Fruit fly (Drosophila melanogaster) whole organism, embryonic: Measurements from ENCODE around the gene Bili.

Experiments
- Atf3 ChIP-seq: fragments of 200-800 bp; sonication (Bioruptor generic); optimal IDR thresholded peaks from 3 replicates; lab custom pipeline; 2016; ENCODE audit warnings: missing biosample characterization, missing genetic modification characterization
- Bteb2 ChIP-seq: fragments of 200-800 bp; sonication (Bioruptor generic); optimal IDR thresholded peaks from 2 replicates; lab custom pipeline; 2016; ENCODE audit warnings: missing biosample characterization, missing genetic modification characterization
- CG10366 ChIP-seq: fragments of 200-800 bp; sonication (Bioruptor generic); IDR thresholded peaks from 2 replicates; pipeline ENCODE4 v1.3.6; 2022; ENCODE audit warnings: missing biosample characterization, missing genetic modification characterization
- CG10654 ChIP-seq: fragments of 200-800 bp; sonication (Bioruptor generic); optimal IDR thresholded peaks from 2 replicates; lab custom pipeline; 2016; ENCODE audit warnings: missing biosample characterization, missing genetic modification characterization
- CG11504 ChIP-seq: fragments of 200-800 bp; sonication (Bioruptor generic); optimal IDR thresholded peaks from 3 replicates; lab custom pipeline; 2019; ENCODE audit warnings: missing biosample characterization, mild to moderate bottlenecking, missing genetic modification characterization, moderate library complexity
- CG13287 ChIP-seq: fragments of 200-800 bp; sonication (Bioruptor generic); IDR thresholded peaks from 2 replicates; pipeline ENCODE4 v1.3.6; 2022; ENCODE audit warnings: missing biosample characterization, missing genetic modification characterization; ENCODE audit not compliant: partially characterized antibody
- CG14965 ChIP-seq: fragments of 200-800 bp; sonication (Bioruptor generic); optimal IDR thresholded peaks from 2 replicates; lab custom pipeline; 2016; ENCODE audit warnings: missing biosample characterization, missing genetic modification characterization, borderline replicate concordance
- CG15479 ChIP-seq: fragments of 200-800 bp; sonication (Bioruptor generic); optimal IDR thresholded peaks from 3 replicates; lab custom pipeline; 2019; ENCODE audit warnings: missing biosample characterization, mild to moderate bottlenecking, missing genetic modification characterization, moderate library complexity
- CG15696 ChIP-seq: fragments of 200-800 bp; sonication (Bioruptor generic); optimal IDR thresholded peaks from 2 replicates; lab custom pipeline; 2019; ENCODE audit warnings: missing biosample characterization, mild to moderate bottlenecking, missing genetic modification characterization, moderate library complexity
- CG17328 ChIP-seq: fragments of 200-800 bp; sonication (Bioruptor generic); IDR thresholded peaks from 2 replicates; pipeline ENCODE4 v1.3.6; 2022; ENCODE audit warnings: missing biosample characterization, missing genetic modification characterization
- CG18476 ChIP-seq: fragments of 200-800 bp; sonication (Bioruptor generic); optimal IDR thresholded peaks from 2 replicates; lab custom pipeline; 2016; ENCODE audit warnings: missing biosample characterization, mild to moderate bottlenecking, missing genetic modification characterization
- CG2199 ChIP-seq: fragments of 200-800 bp; sonication (Bioruptor generic); IDR thresholded peaks from 3 replicates; pipeline ENCODE4 v1.3.6; 2022; ENCODE audit warnings: missing biosample characterization, missing genetic modification characterization
- CG3065 ChIP-seq: fragments of 200-800 bp; sonication (Bioruptor generic); optimal IDR thresholded peaks from 2 replicates; lab custom pipeline; 2016; ENCODE audit warnings: missing biosample characterization, missing genetic modification characterization
- CG7786 ChIP-seq: fragments of 200-800 bp; sonication (Bioruptor generic); optimal IDR thresholded peaks from 2 replicates; lab custom pipeline; 2016; ENCODE audit warnings: missing biosample characterization, missing genetic modification characterization
- CG7987 ChIP-seq: fragments of 200-800 bp; sonication (Bioruptor generic); optimal IDR thresholded peaks from 2 replicates; lab custom pipeline; 2018; ENCODE audit warnings: missing biosample characterization, mild to moderate bottlenecking, missing genetic modification characterization, moderate library complexity
- CG8281 ChIP-seq: fragments of 200-800 bp; sonication (Bioruptor generic); optimal IDR thresholded peaks from 2 replicates; lab custom pipeline; 2018; ENCODE audit warnings: missing biosample characterization, mild to moderate bottlenecking, missing genetic modification characterization, moderate library complexity
- CG8388 ChIP-seq: fragments of 200-800 bp; sonication (Bioruptor generic); optimal IDR thresholded peaks from 2 replicates; lab custom pipeline; 2019; ENCODE audit warnings: missing biosample characterization, mild to moderate bottlenecking, missing genetic modification characterization, moderate library complexity
- CG8478 ChIP-seq: fragments of >200 bp; optimal IDR thresholded peaks from 2 replicates; lab custom pipeline; 2018
- CG9932 ChIP-seq: fragments of 200-800 bp; sonication (Bioruptor generic); IDR thresholded peaks from 2 replicates; pipeline ENCODE4 v1.3.6; 2022; ENCODE audit warnings: missing biosample characterization, missing genetic modification characterization
- D ChIP-seq, 2 experiments: fragments of 200-800 bp in 1 of 2; fragments of >200 bp in 1 of 2; sonication (Bioruptor generic) in 1 of 2; optimal IDR thresholded peaks; 2 replicates in 1 of 2; 3 replicates in 1 of 2; lab custom pipeline; 2017; ENCODE audit warnings: mild to moderate bottlenecking in 1 of 2, missing biosample characterization in 1 of 2, missing genetic modification characterization in 1 of 2, missing genetic modification reagents in 1 of 2
- D19B ChIP-seq: fragments of 200-800 bp; sonication (Bioruptor generic); optimal IDR thresholded peaks from 2 replicates; lab custom pipeline; 2017; ENCODE audit warnings: missing biosample characterization, mild to moderate bottlenecking, missing genetic modification characterization
- HHEX ChIP-seq: fragments of 200-800 bp; sonication (Bioruptor generic); optimal IDR thresholded peaks from 3 replicates; lab custom pipeline; 2017; ENCODE audit warnings: missing biosample characterization, mild to moderate bottlenecking, missing genetic modification characterization, missing genetic modification reagents
- HLH4C ChIP-seq: fragments of 200-800 bp; sonication (Bioruptor generic); IDR thresholded peaks from 3 replicates; pipeline ENCODE4 v1.3.6; 2022; ENCODE audit warnings: missing biosample characterization, missing genetic modification characterization; ENCODE audit not compliant: partially characterized antibody
- Kr ChIP-seq: fragments of 200-800 bp; sonication (Bioruptor generic); optimal IDR thresholded peaks from 2 replicates; lab custom pipeline; 2017; ENCODE audit warnings: missing biosample characterization, mild to moderate bottlenecking, missing genetic modification characterization
- MBD-R2 ChIP-seq: fragments of 200-800 bp; sonication (Bioruptor generic); IDR thresholded peaks from 2 replicates; pipeline ENCODE4 v1.3.6; 2022; ENCODE audit warnings: missing biosample characterization, missing genetic modification characterization
- Myb ChIP-seq: fragments of 200-800 bp; sonication (Bioruptor generic); optimal IDR thresholded peaks from 2 replicates; lab custom pipeline; 2016; ENCODE audit warnings: missing biosample characterization, missing genetic modification characterization
- PHDP ChIP-seq: fragments of 200-800 bp; sonication (Bioruptor generic); optimal IDR thresholded peaks from 3 replicates; lab custom pipeline; 2018; ENCODE audit warnings: missing biosample characterization, mild to moderate bottlenecking, missing genetic modification characterization, moderate library complexity
- Tbp ChIP-seq: fragments of >200 bp; optimal IDR thresholded peaks from 2 replicates; lab custom pipeline; 2018; ENCODE audit warnings: missing biosample characterization, missing genetic modification characterization
- amos ChIP-seq: fragments of 200-800 bp; sonication (Bioruptor generic); IDR thresholded peaks from 2 replicates; pipeline ENCODE4 v1.3.6; 2022; ENCODE audit warnings: missing biosample characterization, missing genetic modification characterization; ENCODE audit not compliant: partially characterized antibody
- cas ChIP-seq: fragments of 200-800 bp; sonication (Bioruptor generic); IDR thresholded peaks from 2 replicates; pipeline ENCODE4 v1.3.6; 2022; ENCODE audit warnings: missing biosample characterization, missing genetic modification characterization
- chm ChIP-seq: fragments of 200-800 bp; sonication (Bioruptor generic); IDR thresholded peaks from 2 replicates; pipeline ENCODE4 v1.3.6; 2022; ENCODE audit warnings: missing biosample characterization, missing genetic modification characterization
- croc ChIP-seq: fragments of 200-800 bp; sonication (Bioruptor generic); conservative IDR thresholded peaks from 3 replicates; pipeline ENCODE4 v1.3.6; 2022; ENCODE audit warnings: missing biosample characterization, missing genetic modification characterization
- cwo ChIP-seq: fragments of 200-800 bp; sonication (Bioruptor generic); optimal IDR thresholded peaks from 3 replicates; lab custom pipeline; 2017; ENCODE audit warnings: missing biosample characterization, missing genetic modification characterization, mild to moderate bottlenecking, moderate library complexity, missing genetic modification reagents
- dan ChIP-seq: fragments of 200-800 bp; sonication (Bioruptor generic); IDR thresholded peaks from 2 replicates; pipeline ENCODE4 v1.3.6; 2022; ENCODE audit warnings: missing biosample characterization, missing genetic modification characterization
- disco-r ChIP-seq: fragments of 200-800 bp; sonication (Bioruptor generic); optimal IDR thresholded peaks from 2 replicates; lab custom pipeline; 2016; ENCODE audit warnings: missing biosample characterization, missing genetic modification characterization
- dmrt99B ChIP-seq: fragments of 200-800 bp; sonication (Bioruptor generic); optimal IDR thresholded peaks from 2 replicates; lab custom pipeline; 2018; ENCODE audit warnings: missing biosample characterization, mild to moderate bottlenecking, missing genetic modification characterization, moderate library complexity
- en ChIP-seq: fragments of 200-800 bp; sonication (Bioruptor generic); optimal IDR thresholded peaks from 2 replicates; lab custom pipeline; 2016; ENCODE audit warnings: missing biosample characterization, missing genetic modification characterization
- eve ChIP-seq, 2 experiments: fragments of >200 bp; optimal IDR thresholded peaks; 2 replicates each; lab custom pipeline; 2017; ENCODE audit warnings: missing biosample characterization in 2 of 2, missing genetic modification characterization in 2 of 2
- gcm ChIP-seq: fragments of 200-800 bp; sonication (Bioruptor generic); optimal IDR thresholded peaks from 2 replicates; lab custom pipeline; 2019; ENCODE audit warnings: missing biosample characterization, mild to moderate bottlenecking, missing genetic modification characterization, moderate library complexity
- gfzf ChIP-seq: fragments of 200-800 bp; sonication (Bioruptor generic); optimal IDR thresholded peaks from 2 replicates; lab custom pipeline; 2016; ENCODE audit warnings: missing biosample characterization, mild to moderate bottlenecking, missing genetic modification characterization, moderate library complexity
- hb ChIP-seq: fragments of 200-800 bp; sonication (Bioruptor generic); IDR thresholded peaks from 3 replicates; pipeline ENCODE4 v1.3.6; 2022; ENCODE audit warnings: missing biosample characterization, missing genetic modification characterization; ENCODE audit not compliant: partially characterized antibody
- jigr1 ChIP-seq: fragments of 200-800 bp; sonication (Bioruptor generic); IDR thresholded peaks from 3 replicates; pipeline ENCODE4 v1.3.6; 2022; ENCODE audit warnings: missing biosample characterization, missing genetic modification characterization
- ken ChIP-seq: fragments of 200-800 bp; sonication (Bioruptor generic); IDR thresholded peaks from 3 replicates; pipeline ENCODE4 v1.3.6; 2022; ENCODE audit warnings: missing biosample characterization, missing genetic modification characterization
- maf-S ChIP-seq: fragments of 200-800 bp; sonication (Bioruptor generic); optimal IDR thresholded peaks from 2 replicates; lab custom pipeline; 2016; ENCODE audit warnings: missing biosample characterization, missing genetic modification characterization
- rib ChIP-seq: fragments of 200-800 bp; sonication (Bioruptor generic); IDR thresholded peaks from 2 replicates; pipeline ENCODE4 v1.3.6; 2022; ENCODE audit warnings: missing biosample characterization, missing genetic modification characterization
- scrt ChIP-seq: fragments of 200-800 bp; sonication (Bioruptor generic); optimal IDR thresholded peaks from 2 replicates; lab custom pipeline; 2018; ENCODE audit warnings: missing biosample characterization, mild to moderate bottlenecking, missing genetic modification characterization, moderate library complexity
- sima ChIP-seq: fragments of 200-800 bp; sonication (Bioruptor generic); optimal IDR thresholded peaks from 2 replicates; lab custom pipeline; 2016; ENCODE audit warnings: missing biosample characterization, missing genetic modification characterization
- ttk ChIP-seq: fragments of 200-800 bp; sonication (Bioruptor generic); IDR thresholded peaks from 2 replicates; pipeline ENCODE4 v2.1.2; 2022; ENCODE audit warnings: missing biosample characterization, missing genetic modification characterization
- wor ChIP-seq: fragments of 200-800 bp; sonication (Bioruptor generic); IDR thresholded peaks from 2 replicates; pipeline ENCODE4 v1.3.6; 2022; ENCODE audit warnings: missing biosample characterization, missing genetic modification characterization

Gene Bili

dm6 chr3R:25183484-25184442 is 52.7 kb downstream of the Bili start, which contains the start of gene dan (continued):
- no peak for TF ChIP-seq gcm (GFP tag; lab: Kevin White, UChicago)
- no peak for TF ChIP-seq Myb (GFP tag; lab: Kevin White, UChicago)
- TF ChIP-seq eve (GFP tag; optimal IDR thresholded peaks at IDR 0.05; lab: Kevin White, UChicago): peak in 1 of 2 experiments; percentile 49
- TF ChIP-seq CG9932 (GFP tag; lab: Robert Waterston, UW): no peak
- TF ChIP-seq CG2199 (GFP tag; lab: Robert Waterston, UW): no peak
- no peak for TF ChIP-seq CG13287 (GFP tag; lab: Robert Waterston, UW)
- no peak for TF ChIP-seq CG10366 (GFP tag; lab: Robert Waterston, UW)
- TF ChIP-seq gfzf (GFP tag; lab: Kevin White, UChicago): no peak
- no peak for TF ChIP-seq CG10654 (GFP tag; lab: Kevin White, UChicago)
- TF ChIP-seq CG15696 (tag; lab: Kevin White, UChicago): peak; percentile 68
- TF ChIP-seq CG14965 (GFP tag; lab: Kevin White, UChicago): no peak
- no peak for TF ChIP-seq Bteb2 (GFP tag; lab: Kevin White, UChicago)
- TF ChIP-seq en: no peak
- TF ChIP-seq PHDP (tag; lab: Kevin White, UChicago): peak; percentile 49
- TF ChIP-seq CG8281 (tag; lab: Kevin White, UChicago): no peak
- TF ChIP-seq rib (GFP tag; lab: Robert Waterston, UW): no peak
- no peak for TF ChIP-seq ttk (GFP tag; lab: Robert Waterston, UW)
- no peak for TF ChIP-seq amos
- no peak for TF ChIP-seq scrt (GFP tag; lab: Kevin White, UChicago)
- TF ChIP-seq disco-r (GFP tag; lab: Kevin White, UChicago): no peak
- TF ChIP-seq HLH4C: no peak
- peak; percentile 23 for TF ChIP-seq cwo (GFP tag; lab: Kevin White, UChicago)
- TF ChIP-seq sima (GFP tag; lab: Kevin White, UChicago): no peak
- no peak for TF ChIP-seq CG7987 (GFP tag; lab: Kevin White, UChicago)
- 0 out of 2 replicates have a peak, but pooled peaks have one; percentile 15 for TF ChIP-seq dan (GFP tag; lab: Robert Waterston, UW)
- no peak for TF ChIP-seq CG18476 (GFP tag; lab: Kevin White, UChicago)
- TF ChIP-seq CG15479: peak; percentile 94
- no peak for TF ChIP-seq croc
- TF ChIP-seq CG8478 (lab: Kevin White, UChicago): no peak
- TF ChIP-seq MBD-R2 (GFP tag; lab: Robert Waterston, UW): no peak
- no peak for TF ChIP-seq Atf3 (GFP tag; lab: Kevin White, UChicago)
- peak; percentile 53 for TF ChIP-seq dmrt99B (tag; lab: Kevin White, UChicago)
- no peak for TF ChIP-seq cas (GFP tag; lab: Robert Waterston, UW)
- TF ChIP-seq wor: no peak
- TF ChIP-seq CG11504 (tag; lab: Kevin White, UChicago): peak; percentile 64
- TF ChIP-seq CG17328 (GFP tag; lab: Robert Waterston, UW): no peak; the same call in 1 of the 2 replicates
- TF ChIP-seq maf-S (GFP tag; lab: Kevin White, UChicago): no peak
- TF ChIP-seq hb: no peak
- TF ChIP-seq chm (GFP tag; lab: Robert Waterston, UW): no peak
- TF ChIP-seq ken (GFP tag; lab: Robert Waterston, UW): no peak
- TF ChIP-seq D (optimal IDR thresholded peaks at IDR 0.05; lab: Kevin White, UChicago): no peak
- TF ChIP-seq D (GFP tag; optimal IDR thresholded peaks at IDR 0.05; lab: Kevin White, UChicago): peak; percentile 9
- no peak for TF ChIP-seq HHEX (GFP tag; lab: Kevin White, UChicago)
- TF ChIP-seq Kr (GFP tag; lab: Kevin White, UChicago): no peak
- TF ChIP-seq Tbp: no peak
- TF ChIP-seq jigr1 (GFP tag; lab: Robert Waterston, UW): no peak
- TF ChIP-seq D19B (GFP tag; lab: Kevin White, UChicago): no peak
- TF ChIP-seq CG8388 (GFP tag; lab: Kevin White, UChicago): peak; percentile 43
- TF ChIP-seq CG3065 (GFP tag; lab: Kevin White, UChicago): no peak
- no peak for TF ChIP-seq CG7786
